Worm (Caenorhabditis elegans): ENCODE results near the gene hsp-60.

ce11 chrIII:1659763-1660162, 40.2 kb downstream of the hsp-60 start, which contains the start of gene Y22D7AL.15:
- TF ChIP-seq ama-1 (optimal IDR thresholded peaks at IDR 0.05), result no peak
- TF ChIP-seq pes-1 (GFP tag; IDR thresholded peaks at IDR 0.05), result no peak
- no peak for TF ChIP-seq ceh-36 (tag; optimal IDR thresholded peaks at IDR 0.05)
- no peak for TF ChIP-seq tbx-11 (GFP tag; IDR thresholded peaks at IDR 0.05)
- no peak for TF ChIP-seq flt-1 (GFP tag; IDR thresholded peaks at IDR 0.05)
- no peak for TF ChIP-seq ceh-13 (GFP tag; optimal IDR thresholded peaks at IDR 0.05)
- TF ChIP-seq F13C5.2 (tag; optimal IDR thresholded peaks at IDR 0.05), result no peak
- no peak for TF ChIP-seq sea-1 (GFP tag; conservative IDR thresholded peaks at IDR 0.05)
- no peak for TF ChIP-seq B0310.2 (tag; optimal IDR thresholded peaks at IDR 0.05)

All from whole organism, early embryonic.